Worm (Caenorhabditis elegans): ENCODE results near the gene C06A8.8.

- TF ChIP-seq nhr-237 (tag; optimal IDR thresholded peaks at IDR 0.05) (no peak), unc-62 (GFP tag; optimal IDR thresholded peaks at IDR 0.05) (no peak), lin-39 (tag; optimal IDR thresholded peaks at IDR 0.05) (no peak), nhr-12 (tag; optimal IDR thresholded peaks at IDR 0.05) (no peak), ceh-82 (tag; optimal IDR thresholded peaks at IDR 0.05) (no peak), egl-27 (tag; optimal IDR thresholded peaks at IDR 0.05) (no peak), ZK546.5 (tag; optimal IDR thresholded peaks at IDR 0.05) (no peak)
Observed at ce11 chrII:7716112-7716511, 55.7 kb downstream of the C06A8.8 start.

Data from whole organism, L3 larva.